Worm (Caenorhabditis elegans) whole organism, early embryonic: ENCODE measurements around the gene let-756.

Source experiments
- ama-1 ChIP-seq: fragments of 150-350 bp; optimal IDR thresholded peaks from 2 replicates; lab custom pipeline; 2014
- flt-1 ChIP-seq: fragments of 200-800 bp; sonication (Bioruptor generic); IDR thresholded peaks from 2 replicates; pipeline ENCODE4 v1.3.6; 2022; ENCODE audit warnings: missing genetic modification characterization, missing compliant biosample characterization
- hmbx-1 ChIP-seq: sonication (generic microtip); optimal IDR thresholded peaks from 2 replicates; lab custom pipeline; 2016; ENCODE audit warnings: mild to moderate bottlenecking, missing genetic modification characterization, missing compliant biosample characterization
- hnd-1 ChIP-seq: sonication (generic microtip); optimal IDR thresholded peaks from 2 replicates; lab custom pipeline; 2016; ENCODE audit warnings: missing genetic modification characterization, missing compliant biosample characterization
- pes-1 ChIP-seq: fragments of 200-800 bp; sonication (Bioruptor generic); IDR thresholded peaks from 2 replicates; pipeline ENCODE4 v1.3.6; 2022; ENCODE audit warnings: missing genetic modification reagents, missing genetic modification characterization, missing compliant biosample characterization
- scrt-1 ChIP-seq: fragments of 200-800 bp; sonication (Bioruptor generic); IDR thresholded peaks from 2 replicates; pipeline ENCODE4 v1.3.6; 2022; ENCODE audit warnings: missing genetic modification characterization, missing compliant biosample characterization
- sea-1 ChIP-seq: fragments of 200-800 bp; sonication (Bioruptor generic); conservative IDR thresholded peaks from 2 replicates; pipeline ENCODE4 v1.3.6; 2022; ENCODE audit warnings: missing genetic modification characterization, missing compliant biosample characterization
- tbx-11 ChIP-seq: fragments of 200-800 bp; sonication (Bioruptor generic); IDR thresholded peaks from 2 replicates; pipeline ENCODE4 v1.3.6; 2022; ENCODE audit warnings: missing genetic modification characterization, missing compliant biosample characterization
- tbx-37 ChIP-seq: fragments of 200-800 bp; sonication (Bioruptor generic); conservative IDR thresholded peaks from 2 replicates; pipeline ENCODE4 v1.3.6; 2022; ENCODE audit warnings: missing genetic modification reagents, missing genetic modification characterization, missing compliant biosample characterization
- tra-4 ChIP-seq: sonication (generic microtip); optimal IDR thresholded peaks from 2 replicates; lab custom pipeline; 2017; ENCODE audit warnings: missing genetic modification characterization, missing compliant biosample characterization

DNA sequence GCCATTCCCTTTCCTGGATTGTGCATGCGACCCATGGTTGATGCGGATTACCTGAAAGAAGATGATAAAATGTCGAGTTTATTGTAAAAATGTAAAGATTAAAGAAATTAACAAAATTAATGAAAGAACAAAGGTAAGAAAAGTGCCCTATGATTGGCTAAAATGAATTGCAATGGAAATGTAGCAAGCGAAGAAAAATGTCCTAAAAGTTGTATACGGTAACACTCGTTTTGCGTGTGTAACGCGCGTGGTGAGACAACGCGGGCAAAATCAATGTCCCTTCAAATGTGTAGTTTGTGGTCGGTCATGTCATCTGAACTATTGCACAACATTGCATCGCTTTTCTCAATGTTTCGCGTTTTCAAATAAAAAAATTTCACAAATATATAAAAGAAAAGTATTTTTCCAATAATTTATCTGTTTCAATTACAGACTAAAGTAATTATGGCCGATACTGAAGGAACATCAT, 31.9 kb upstream of the let-756 start, which contains the start of the genes rps-13 and nfx-1:
- TF ChIP-seq tbx-11 (GFP tag; lab: Robert Waterston, UW): no peak
- TF ChIP-seq sea-1 (GFP tag; lab: Robert Waterston, UW): no peak
- TF ChIP-seq ama-1: no peak
- no peak for TF ChIP-seq tra-4 (tag; lab: Kevin White, UChicago)
- no peak for TF ChIP-seq hmbx-1 (tag; lab: Kevin White, UChicago)
- TF ChIP-seq flt-1 (GFP tag; lab: Robert Waterston, UW): no peak
- no peak for TF ChIP-seq scrt-1 (GFP tag; lab: Robert Waterston, UW)
- TF ChIP-seq tbx-37 (GFP tag; lab: Robert Waterston, UW): no peak
- TF ChIP-seq pes-1 (GFP tag; lab: Robert Waterston, UW): no peak
- no peak for TF ChIP-seq hnd-1 (tag; lab: Kevin White, UChicago)
